Fruit fly (Drosophila melanogaster) S2 (cell line): ENCODE data around the gene TwdlX.

Experiments
- CG8478 ChIP-seq: fragments of >200 bp; optimal IDR thresholded peaks from 2 replicates; lab custom pipeline; 2018
- CTCF ChIP-seq, 2 experiments: fragments of >200 bp; optimal IDR thresholded peaks; 2 replicates each; lab custom pipeline; 2018

DNA sequence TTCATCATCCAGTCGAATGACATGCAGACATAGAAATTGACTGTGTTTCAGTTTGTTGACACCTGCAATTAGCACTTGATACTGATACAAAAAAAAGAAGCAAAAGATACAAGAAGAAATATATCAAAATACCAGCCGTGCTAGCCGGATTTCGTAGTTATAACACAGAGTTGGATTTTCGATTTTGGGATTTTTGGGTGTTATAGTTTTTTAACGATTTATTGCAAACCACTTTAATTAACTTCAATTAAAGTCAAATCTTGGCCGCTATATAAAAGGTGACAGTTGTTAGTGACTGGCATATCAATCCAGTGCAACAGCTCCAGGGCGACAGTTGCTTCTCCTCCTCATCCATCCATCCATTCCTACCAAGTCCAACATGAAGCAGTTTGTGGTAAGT, at the start of gene TwdlX:
- TF ChIP-seq CG8478 (lab: Kevin White, UChicago) (no peak), CTCF (optimal IDR thresholded peaks at IDR 0.05; lab: Kevin White, UChicago) (no peak)
